Worm (Caenorhabditis elegans): ENCODE data around the gene gst-2.

- TF ChIP-seq med-1 (GFP tag; optimal IDR thresholded peaks at IDR 0.05; ENCODE audit: insufficient read depth) (no peak), ztf-23 (GFP tag; IDR thresholded peaks at IDR 0.05) (no peak), tab-1 (GFP tag; IDR thresholded peaks at IDR 0.05) (no peak), ref-1 (GFP tag; conservative IDR thresholded peaks at IDR 0.05) (no peak), flt-1 (GFP tag; IDR thresholded peaks at IDR 0.05) (no peak), klf-2 (GFP tag; conservative IDR thresholded peaks at IDR 0.05) (no peak), ztf-29 (GFP tag; IDR thresholded peaks at IDR 0.05) (no peak)
Observed at ce11 chrIV:10148938-10149337, 7.1 kb upstream of the gst-2 start, which contains the start of gene pigs-1.

Data from whole organism, midembryonic.